Fruit fly (Drosophila melanogaster): ENCODE data around the gene CG7627.

DNA sequence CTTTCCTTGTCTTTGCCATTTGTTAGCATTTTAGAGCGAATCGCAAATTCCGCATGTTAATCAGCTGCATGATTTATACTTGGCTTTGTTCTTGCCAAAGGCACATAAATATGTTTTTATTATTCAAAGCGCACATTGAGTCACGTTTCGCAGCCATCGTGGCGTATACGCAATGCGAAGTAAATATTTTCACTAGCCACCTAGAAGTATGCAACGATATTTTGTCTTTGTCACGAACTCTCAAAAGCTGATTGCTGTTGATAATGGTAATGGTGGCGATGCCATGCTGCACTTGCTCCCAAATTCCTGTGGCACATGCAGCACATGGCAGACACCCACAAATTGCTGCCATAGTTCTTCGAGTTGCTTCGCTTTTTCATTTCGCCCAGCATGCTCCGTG is 27.6 kb downstream of the CG7627 start:
- no peak for TF ChIP-seq psq (optimal IDR thresholded peaks at IDR 0.05)
- TF ChIP-seq Dll (optimal IDR thresholded peaks at IDR 0.05) = no peak
- TF ChIP-seq pan (optimal IDR thresholded peaks at IDR 0.05) = no peak
- no peak for TF ChIP-seq CG8478 (optimal IDR thresholded peaks at IDR 0.05)
- no peak for TF ChIP-seq usp (GFP tag; optimal IDR thresholded peaks at IDR 0.05)

Measured in whole organism.